Fruit fly (Drosophila melanogaster) whole organism, embryonic: Measurements from ENCODE around the gene eloF.
A peak's percentile ranks its signal among the peaks of the same experiment; 100 is the strongest.

Experiments used
- Blimp-1 ChIP-seq: fragments of 200-800 bp; sonication (Bioruptor generic); optimal IDR thresholded peaks from 3 replicates; lab custom pipeline; 2018; ENCODE audit warnings: missing biosample characterization, missing genetic modification characterization, mild to moderate bottlenecking, moderate library complexity, missing genetic modification reagents
- CG10366 ChIP-seq: fragments of 200-800 bp; sonication (Bioruptor generic); IDR thresholded peaks from 2 replicates; pipeline ENCODE4 v1.3.6; 2022; ENCODE audit warnings: missing biosample characterization, missing genetic modification characterization
- CG11085 ChIP-seq: fragments of 200-800 bp; sonication (Bioruptor generic); IDR thresholded peaks from 2 replicates; pipeline ENCODE4 v1.3.6; 2022; ENCODE audit warnings: missing biosample characterization, missing genetic modification characterization
- CG1233 ChIP-seq: fragments of 200-800 bp; sonication (Bioruptor generic); optimal IDR thresholded peaks from 4 replicates; lab custom pipeline; 2018; ENCODE audit warnings: missing biosample characterization, mild to moderate bottlenecking, missing genetic modification characterization
- CG1529 ChIP-seq: fragments of 200-800 bp; sonication (Bioruptor generic); optimal IDR thresholded peaks from 3 replicates; lab custom pipeline; 2018; ENCODE audit warnings: missing biosample characterization, missing genetic modification characterization
- CG1602 ChIP-seq: fragments of 200-800 bp; sonication (Bioruptor generic); optimal IDR thresholded peaks from 3 replicates; lab custom pipeline; 2016; ENCODE audit warnings: missing biosample characterization, missing genetic modification characterization
- CG16815 ChIP-seq: fragments of 200-800 bp; sonication (Bioruptor generic); optimal IDR thresholded peaks from 3 replicates; lab custom pipeline; 2017; ENCODE audit warnings: missing biosample characterization, mild to moderate bottlenecking, missing genetic modification characterization
- CG17359 ChIP-seq: fragments of 200-800 bp; sonication (Bioruptor generic); optimal IDR thresholded peaks from 3 replicates; lab custom pipeline; 2018; ENCODE audit warnings: missing biosample characterization, mild to moderate bottlenecking, missing genetic modification characterization, moderate library complexity
- CG18619 ChIP-seq: fragments of 200-800 bp; sonication (Bioruptor generic); optimal IDR thresholded peaks from 3 replicates; lab custom pipeline; 2017; ENCODE audit warnings: missing biosample characterization, mild to moderate bottlenecking, missing genetic modification characterization
- CG2116 ChIP-seq: fragments of 200-800 bp; sonication (Bioruptor generic); optimal IDR thresholded peaks from 3 replicates; lab custom pipeline; 2018; ENCODE audit warnings: missing biosample characterization, mild to moderate bottlenecking, missing genetic modification characterization
- CG4617 ChIP-seq: fragments of 200-800 bp; sonication (Bioruptor generic); optimal IDR thresholded peaks from 3 replicates; lab custom pipeline; 2016; ENCODE audit warnings: missing biosample characterization, missing genetic modification characterization, borderline replicate concordance
- CG4707 ChIP-seq: fragments of 200-800 bp; sonication (Bioruptor generic); optimal IDR thresholded peaks from 2 replicates; lab custom pipeline; 2018; ENCODE audit warnings: missing biosample characterization, mild to moderate bottlenecking, missing genetic modification characterization, moderate library complexity
- CG4854 ChIP-seq: fragments of 200-800 bp; sonication (Bioruptor generic); optimal IDR thresholded peaks from 2 replicates; lab custom pipeline; 2016; ENCODE audit warnings: missing biosample characterization, missing genetic modification characterization, inconsistent platforms
- CG5953 ChIP-seq: fragments of 200-800 bp; sonication (Bioruptor generic); IDR thresholded peaks from 2 replicates; pipeline ENCODE4 v1.3.6; 2022; ENCODE audit warnings: missing biosample characterization, missing genetic modification characterization
- CG7963 ChIP-seq: fragments of 200-800 bp; sonication (Bioruptor generic); IDR thresholded peaks from 3 replicates; pipeline ENCODE4 v1.3.6; 2022; ENCODE audit warnings: missing biosample characterization, missing genetic modification characterization; ENCODE audit not compliant: partially characterized antibody
- CG9215 ChIP-seq: fragments of 200-800 bp; sonication (Bioruptor generic); IDR thresholded peaks from 2 replicates; pipeline ENCODE4 v1.3.6; 2022; ENCODE audit warnings: missing biosample characterization, missing genetic modification characterization
- CG9437 ChIP-seq: fragments of 200-800 bp; sonication (Bioruptor generic); optimal IDR thresholded peaks from 2 replicates; lab custom pipeline; 2018; ENCODE audit warnings: missing biosample characterization, mild to moderate bottlenecking, missing genetic modification characterization
- CoRest ChIP-seq: fragments of 200-800 bp; sonication (Bioruptor generic); optimal IDR thresholded peaks from 3 replicates; lab custom pipeline; 2018; ENCODE audit warnings: missing biosample characterization, mild to moderate bottlenecking, missing genetic modification characterization, moderate library complexity
- Dp ChIP-seq: fragments of 200-800 bp; sonication (Bioruptor generic); optimal IDR thresholded peaks from 2 replicates; lab custom pipeline; 2018; ENCODE audit warnings: missing biosample characterization, mild to moderate bottlenecking, missing genetic modification characterization, moderate library complexity
- ERR ChIP-seq: fragments of 200-800 bp; sonication (Bioruptor generic); optimal IDR thresholded peaks from 2 replicates; lab custom pipeline; 2016; ENCODE audit warnings: missing biosample characterization, missing genetic modification characterization
- Ets97D ChIP-seq: fragments of 200-800 bp; sonication (Bioruptor generic); optimal IDR thresholded peaks from 3 replicates; lab custom pipeline; 2016; ENCODE audit warnings: missing biosample characterization, missing genetic modification characterization
- HLH54F ChIP-seq: fragments of 200-800 bp; sonication (Bioruptor generic); optimal IDR thresholded peaks from 3 replicates; lab custom pipeline; 2016; ENCODE audit warnings: missing biosample characterization, missing genetic modification characterization
- Hr39 ChIP-seq: fragments of >200 bp; optimal IDR thresholded peaks from 2 replicates; lab custom pipeline; 2017
- Hsf ChIP-seq: fragments of 200-800 bp; sonication (Bioruptor generic); optimal IDR thresholded peaks from 3 replicates; lab custom pipeline; 2016; ENCODE audit warnings: missing biosample characterization, missing genetic modification characterization
- Kr ChIP-seq: fragments of 200-800 bp; sonication (Bioruptor generic); optimal IDR thresholded peaks from 2 replicates; lab custom pipeline; 2017; ENCODE audit warnings: missing biosample characterization, mild to moderate bottlenecking, missing genetic modification characterization
- MTF-1 ChIP-seq: fragments of 200-800 bp; sonication (Bioruptor generic); optimal IDR thresholded peaks from 2 replicates; lab custom pipeline; 2018; ENCODE audit warnings: missing biosample characterization, mild to moderate bottlenecking, missing genetic modification characterization, borderline replicate concordance
- Med ChIP-seq: fragments of 200-800 bp; sonication (Bioruptor generic); peaks from one replicate; lab custom pipeline; 2016; ENCODE audit warnings: missing biosample characterization, missing genetic modification characterization, mild to moderate bottlenecking, inconsistent platforms, moderate library complexity
- NC2β ChIP-seq: fragments of 200-800 bp; sonication (Bioruptor generic); optimal IDR thresholded peaks from 2 replicates; lab custom pipeline; 2016; ENCODE audit warnings: missing biosample characterization, missing genetic modification characterization
- Ssrp ChIP-seq: fragments of 200-800 bp; sonication (Bioruptor generic); optimal IDR thresholded peaks from 2 replicates; lab custom pipeline; 2018; ENCODE audit warnings: missing biosample characterization, mild to moderate bottlenecking, missing genetic modification characterization, moderate library complexity
- ato ChIP-seq: fragments of 200-800 bp; sonication (Bioruptor generic); IDR thresholded peaks from 2 replicates; pipeline ENCODE4 v1.3.6; 2022; ENCODE audit warnings: missing biosample characterization, missing genetic modification characterization; ENCODE audit not compliant: partially characterized antibody
- chinmo ChIP-seq: fragments of 200-800 bp; sonication (Bioruptor generic); IDR thresholded peaks from 4 replicates; pipeline ENCODE4 v1.3.6; 2022; ENCODE audit warnings: missing biosample characterization, missing genetic modification characterization; ENCODE audit not compliant: partially characterized antibody
- chn ChIP-seq: fragments of 200-800 bp; sonication (Bioruptor generic); optimal IDR thresholded peaks from 2 replicates; lab custom pipeline; 2016; ENCODE audit warnings: missing biosample characterization, missing genetic modification characterization
- dimm ChIP-seq: fragments of 200-800 bp; sonication (Bioruptor generic); IDR thresholded peaks from 2 replicates; pipeline ENCODE4 v1.3.6; 2022; ENCODE audit warnings: missing biosample characterization, missing genetic modification characterization
- dpn ChIP-seq, 2 experiments: fragments of 200-800 bp; sonication (Bioruptor generic); optimal IDR thresholded peaks; 3 replicates each; lab custom pipeline; 2016; ENCODE audit warnings: missing biosample characterization in 2 of 2, missing genetic modification characterization in 2 of 2
- gcm2 ChIP-seq: fragments of 200-800 bp; sonication (Bioruptor generic); optimal IDR thresholded peaks from 2 replicates; lab custom pipeline; 2016; ENCODE audit warnings: missing biosample characterization, missing genetic modification characterization
- gt ChIP-seq: fragments of 200-800 bp; sonication (Bioruptor generic); IDR thresholded peaks from 2 replicates; pipeline ENCODE4 v1.3.6; 2022; ENCODE audit warnings: missing biosample characterization, missing genetic modification characterization
- h ChIP-seq: fragments of >200 bp; optimal IDR thresholded peaks from 2 replicates; lab custom pipeline; 2017
- her ChIP-seq: fragments of 200-800 bp; sonication (Bioruptor generic); optimal IDR thresholded peaks from 2 replicates; lab custom pipeline; 2016; ENCODE audit warnings: missing biosample characterization, missing genetic modification characterization
- knrl ChIP-seq: fragments of 200-800 bp; sonication (Bioruptor generic); IDR thresholded peaks from 3 replicates; pipeline ENCODE4 v1.3.6; 2022; ENCODE audit warnings: missing biosample characterization, missing genetic modification characterization; ENCODE audit not compliant: partially characterized antibody
- nau ChIP-seq: fragments of 200-800 bp; sonication (Bioruptor generic); optimal IDR thresholded peaks from 3 replicates; lab custom pipeline; 2017; ENCODE audit warnings: missing biosample characterization, mild to moderate bottlenecking, missing genetic modification characterization, missing genetic modification reagents
- ranshi ChIP-seq: fragments of 200-800 bp; sonication (Bioruptor generic); IDR thresholded peaks from 2 replicates; pipeline ENCODE4 v1.3.6; 2022; ENCODE audit warnings: missing biosample characterization, missing genetic modification characterization
- run ChIP-seq: fragments of 200-800 bp; sonication (Bioruptor generic); optimal IDR thresholded peaks from 3 replicates; lab custom pipeline; 2018; ENCODE audit warnings: missing biosample characterization, mild to moderate bottlenecking, missing genetic modification characterization
- sna ChIP-seq: fragments of 200-800 bp; sonication (Bioruptor generic); IDR thresholded peaks from 2 replicates; pipeline ENCODE4 v1.3.6; 2022; ENCODE audit warnings: missing biosample characterization, missing genetic modification characterization; ENCODE audit not compliant: partially characterized antibody
- sob ChIP-seq: fragments of 200-800 bp; sonication (Bioruptor generic); IDR thresholded peaks from 2 replicates; pipeline ENCODE4 v1.3.6; 2022; ENCODE audit warnings: missing biosample characterization, missing genetic modification characterization
- sqz ChIP-seq: fragments of 200-800 bp; sonication (Bioruptor generic); optimal IDR thresholded peaks from 3 replicates; lab custom pipeline; 2018; ENCODE audit warnings: missing biosample characterization, mild to moderate bottlenecking, missing genetic modification characterization
- tll ChIP-seq, 2 experiments: fragments of 200-800 bp in 1 of 2; fragments of >200 bp in 1 of 2; sonication (Bioruptor generic) in 1 of 2; optimal IDR thresholded peaks; 2 replicates each; lab custom pipeline; 2017 to 2019; ENCODE audit warnings: missing biosample characterization in 2 of 2, missing genetic modification characterization in 2 of 2, mild to moderate bottlenecking in 1 of 2, moderate library complexity in 1 of 2
- trem ChIP-seq: fragments of 200-800 bp; optimal IDR thresholded peaks from 3 replicates; lab custom pipeline; 2019; ENCODE audit warnings: missing biosample characterization, mild to moderate bottlenecking, missing genetic modification characterization, moderate library complexity
- wdn ChIP-seq: fragments of 200-800 bp; sonication (Bioruptor generic); IDR thresholded peaks from 2 replicates; pipeline ENCODE4 v1.3.6; 2022; ENCODE audit warnings: missing biosample characterization, missing genetic modification characterization

The eloF gene

DNA sequence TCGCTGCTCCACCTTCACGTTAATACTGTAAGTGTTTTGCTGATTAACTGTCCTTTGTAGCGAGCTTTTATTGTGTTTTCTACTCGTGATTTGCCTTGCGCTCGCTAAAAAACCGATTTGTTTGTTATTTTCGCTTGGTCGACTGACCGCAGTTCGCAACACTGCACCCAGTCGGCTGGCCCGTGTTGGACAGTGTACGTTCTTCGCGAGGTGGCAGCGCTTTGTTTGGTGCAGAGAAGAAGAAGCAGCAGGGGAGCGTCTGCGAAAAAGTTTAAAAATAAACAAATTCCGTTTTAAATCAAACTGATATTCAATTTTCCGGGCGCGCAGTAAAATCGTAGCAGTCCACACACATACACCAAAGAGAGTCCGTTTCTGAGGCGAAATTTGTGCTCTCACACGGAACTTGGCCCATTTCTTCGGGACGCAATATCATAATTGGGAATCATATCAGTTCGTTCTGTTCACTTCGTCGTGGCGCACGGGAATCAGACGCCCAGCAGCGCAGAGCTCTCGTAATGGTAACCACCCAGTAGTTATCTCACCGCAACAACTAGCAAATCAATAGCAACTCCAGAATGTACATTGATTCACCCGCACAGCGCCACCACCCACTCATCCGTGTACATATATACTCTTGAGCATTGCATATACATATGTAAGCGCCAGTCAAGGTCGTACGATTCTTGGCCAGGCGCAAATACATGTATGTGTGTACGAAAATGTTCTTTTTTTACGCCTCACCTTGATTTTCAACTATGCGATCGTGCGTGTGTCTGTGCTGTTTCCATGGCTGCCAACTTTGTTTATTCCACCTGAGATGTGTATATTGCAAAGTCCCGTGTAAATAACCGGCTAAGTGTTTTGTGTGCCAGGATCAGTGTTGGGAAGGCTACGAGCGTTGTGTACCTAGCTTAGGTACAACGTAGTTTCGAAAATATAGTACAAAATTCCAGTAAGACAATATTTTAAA lies 46.1 kb upstream of the eloF start, which contains the start of gene Naa80 (continued):
- TF ChIP-seq chn = peak; percentile 80
- peak; percentile 21 for TF ChIP-seq CG1602 (GFP tag; lab: Kevin White, UChicago)
- TF ChIP-seq CG16815 (GFP tag; lab: Kevin White, UChicago) = peak; percentile 24
- TF ChIP-seq CG2116 (GFP tag; lab: Kevin White, UChicago) = peak; percentile 81
- TF ChIP-seq CG4617 (GFP tag; lab: Kevin White, UChicago) = peak; percentile 98
- TF ChIP-seq dpn (GFP tag; optimal IDR thresholded peaks at IDR 0.05; lab: Kevin White, UChicago) = peak; percentile 77
- peak; percentile 54 for TF ChIP-seq CG18619
- TF ChIP-seq run = no peak
- no peak for TF ChIP-seq CG1529
- peak; percentile 82 for TF ChIP-seq ERR (GFP tag; lab: Kevin White, UChicago)
- TF ChIP-seq HLH54F = peak; percentile 83
- no peak for TF ChIP-seq sqz (GFP tag; lab: Kevin White, UChicago)
- TF ChIP-seq CG17359 (tag; lab: Kevin White, UChicago) = peak; percentile 26
- TF ChIP-seq CoRest (tag; lab: Kevin White, UChicago) = peak; percentile 6
- peak; percentile 83 for TF ChIP-seq Dp (GFP tag; lab: Kevin White, UChicago)
- TF ChIP-seq NC2β (GFP tag; lab: Kevin White, UChicago) = peak; percentile 31
- peak; percentile 99 for TF ChIP-seq Med
- peak; percentile 7 for TF ChIP-seq CG4707 (GFP tag; lab: Kevin White, UChicago)
- TF ChIP-seq CG5953 = no peak
- TF ChIP-seq gt (GFP tag; lab: Robert Waterston, UW) = no peak
- TF ChIP-seq CG7963 (GFP tag; lab: Robert Waterston, UW) = no peak
- peak in 1 of 2 experiments; percentile 32 for TF ChIP-seq tll (GFP tag; optimal IDR thresholded peaks at IDR 0.05; lab: Kevin White, UChicago)
- no peak for TF ChIP-seq CG9437 (GFP tag; lab: Kevin White, UChicago)
- TF ChIP-seq Hr39 (lab: Kevin White, UChicago) = no peak
- TF ChIP-seq CG9215 = peak; percentile 30; the same call in 1 of the 2 replicates
- peak; percentile 12 for TF ChIP-seq Ssrp
- 0 out of 4 replicates have a peak, but pooled peaks have one; percentile 22 for TF ChIP-seq chinmo (GFP tag; lab: Robert Waterston, UW)
- no peak for TF ChIP-seq sna (GFP tag; lab: Robert Waterston, UW)
- peak; percentile 88 for TF ChIP-seq trem (tag; lab: Kevin White, UChicago)
- peak; percentile 52; the same call in 1 of the 3 replicates for TF ChIP-seq knrl (GFP tag; lab: Robert Waterston, UW)
- TF ChIP-seq CG4854 (GFP tag; lab: Kevin White, UChicago) = peak; percentile 27
- TF ChIP-seq CG1233 (GFP tag; lab: Kevin White, UChicago) = peak; percentile 31
- no peak for TF ChIP-seq Blimp-1 (GFP tag; lab: Kevin White, UChicago)
- TF ChIP-seq gcm2 (GFP tag; lab: Kevin White, UChicago) = no peak
- no peak for TF ChIP-seq wdn
- peak; percentile 54; the same call in 1 of the 2 replicates for TF ChIP-seq ranshi (GFP tag; lab: Robert Waterston, UW)
- TF ChIP-seq Ets97D (GFP tag; lab: Kevin White, UChicago) = peak; percentile 87
- no peak; the same call in 1 of the 2 replicates for TF ChIP-seq ato (GFP tag; lab: Robert Waterston, UW)
- TF ChIP-seq her (GFP tag; lab: Kevin White, UChicago) = peak; percentile 84
- TF ChIP-seq sob (GFP tag; lab: Robert Waterston, UW) = peak; percentile 86
- TF ChIP-seq h (lab: Kevin White, UChicago) = no peak
- peak; percentile 41; the same call in 1 of the 2 replicates for TF ChIP-seq CG10366 (GFP tag; lab: Robert Waterston, UW)
- TF ChIP-seq nau (GFP tag; lab: Kevin White, UChicago) = no peak
- TF ChIP-seq MTF-1 (GFP tag; lab: Kevin White, UChicago) = peak; percentile 20
- TF ChIP-seq dimm (GFP tag; lab: Robert Waterston, UW) = no peak
- TF ChIP-seq Kr (GFP tag; lab: Kevin White, UChicago) = no peak
- peak; percentile 8; the same call in 1 of the 2 replicates for TF ChIP-seq CG11085 (GFP tag; lab: Robert Waterston, UW)
- TF ChIP-seq Hsf (GFP tag; lab: Kevin White, UChicago) = peak; percentile 75
